Worm (Caenorhabditis elegans) whole organism, L1 larva: ENCODE results near the gene acdh-12.

Experiments
- C04F5.9 ChIP-seq: sonication (generic microtip); optimal IDR thresholded peaks from 2 replicates; lab custom pipeline; 2016; ENCODE audit warnings: missing genetic modification characterization, missing compliant biosample characterization
- aha-1 ChIP-seq: fragments of 150-350 bp; optimal IDR thresholded peaks from 2 replicates; lab custom pipeline; 2014; ENCODE audit warnings: missing biosample characterization, missing genetic modification characterization
- ama-1 ChIP-seq: fragments of 150-350 bp; optimal IDR thresholded peaks from 2 replicates; lab custom pipeline; 2014
- ceh-8 ChIP-seq: fragments of 200-800 bp; sonication (Bioruptor generic); optimal IDR thresholded peaks from 2 replicates; lab custom pipeline; 2018; ENCODE audit warnings: mild to moderate bottlenecking, missing genetic modification characterization, moderate library complexity, missing compliant biosample characterization
- egl-27 ChIP-seq, 2 experiments: fragments of 150-350 bp in 1 of 2; sonication (generic microtip); optimal IDR thresholded peaks; 3 replicates each; lab custom pipeline; 2017 to 2018; ENCODE audit warnings: missing biosample characterization in 2 of 2, missing genetic modification characterization in 2 of 2, missing genetic modification reagents in 2 of 2
- ets-5 ChIP-seq: fragments of 200-800 bp; sonication (Bioruptor generic); IDR thresholded peaks from 2 replicates; pipeline ENCODE4 v1.3.6; 2022; ENCODE audit warnings: missing genetic modification characterization, missing compliant biosample characterization
- lin-13 ChIP-seq: fragments of 150-350 bp; optimal IDR thresholded peaks from 2 replicates; lab custom pipeline; 2014; ENCODE audit warnings: missing biosample characterization, missing genetic modification reagents, missing genetic modification characterization
- lsy-2 ChIP-seq, 2 experiments: fragments of 150-350 bp; optimal IDR thresholded peaks; 2 replicates each; lab custom pipeline; 2014; ENCODE audit warnings: missing biosample characterization in 2 of 2, missing genetic modification characterization in 2 of 2
- nhr-71 ChIP-seq: sonication (generic microtip); optimal IDR thresholded peaks from 2 replicates; lab custom pipeline; 2016; ENCODE audit warnings: mild to moderate bottlenecking, missing genetic modification characterization, moderate library complexity, missing compliant biosample characterization
- sup-37 ChIP-seq: fragments of 200-800 bp; sonication (Bioruptor generic); optimal IDR thresholded peaks from 2 replicates; lab custom pipeline; 2018; ENCODE audit warnings: mild to moderate bottlenecking, missing genetic modification characterization, missing compliant biosample characterization
- unc-62 ChIP-seq: fragments of 150-350 bp; optimal IDR thresholded peaks from 2 replicates; lab custom pipeline; 2014; ENCODE audit warnings: missing biosample characterization, missing genetic modification reagents, missing genetic modification characterization
- zag-1 ChIP-seq: fragments of 150-350 bp; optimal IDR thresholded peaks from 2 replicates; lab custom pipeline; 2014; ENCODE audit warnings: missing biosample characterization, missing genetic modification characterization
- ztf-4 ChIP-seq: fragments of 150-350 bp; optimal IDR thresholded peaks from 2 replicates; lab custom pipeline; 2014; ENCODE audit warnings: missing biosample characterization, missing genetic modification characterization

DNA sequence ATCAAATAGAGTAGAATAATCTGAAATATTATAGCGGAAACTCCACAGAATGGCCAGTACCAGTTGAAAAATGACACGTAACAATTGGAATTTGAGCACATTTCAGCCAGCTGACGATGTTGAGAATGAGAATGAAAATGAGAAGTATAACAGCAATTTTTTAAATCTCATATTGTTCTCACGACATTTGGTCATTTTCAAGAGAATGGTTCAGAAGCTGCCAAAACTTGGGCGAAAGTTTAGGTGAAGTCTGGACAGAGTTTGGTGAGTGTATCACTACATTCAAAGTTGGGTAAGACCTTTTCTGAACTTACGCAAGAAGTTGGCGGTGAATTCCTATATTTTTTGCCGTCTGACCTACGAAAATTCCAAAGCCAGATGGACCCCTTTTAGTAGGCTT lies 9.5 kb upstream of the acdh-12 start, which contains the start of gene srd-58:
- no peak for TF ChIP-seq ceh-8 (GFP tag; lab: Kevin White, UChicago)
- TF ChIP-seq nhr-71 (tag; lab: Kevin White, UChicago), result no peak
- TF ChIP-seq sup-37 (GFP tag; lab: Kevin White, UChicago), result no peak
- no peak for TF ChIP-seq lsy-2 (tag; optimal IDR thresholded peaks at IDR 0.05; lab: Kevin White, UChicago)
- no peak for TF ChIP-seq C04F5.9 (tag; lab: Kevin White, UChicago)
- TF ChIP-seq zag-1 (tag; lab: Kevin White, UChicago), result no peak
- TF ChIP-seq ets-5, result no peak
- TF ChIP-seq ama-1, result no peak
- TF ChIP-seq unc-62 (GFP tag; lab: Kevin White, UChicago), result no peak
- TF ChIP-seq ztf-4 (tag; lab: Kevin White, UChicago), result no peak
- no peak for TF ChIP-seq aha-1 (tag; lab: Kevin White, UChicago)
- TF ChIP-seq egl-27 (tag; optimal IDR thresholded peaks at IDR 0.05; lab: Kevin White, UChicago), result no peak
- no peak for TF ChIP-seq lin-13
